Worm (Caenorhabditis elegans): ENCODE results near the gene gbh-2.

The gbh-2 gene

ce11 chrII:8471139-8471538, 14.5 kb upstream of the gbh-2 start, which contains the start of gene M05D6.8:
Gene M05D6.8 (minus strand): TSS chrII:8471239.
- TF ChIP-seq elt-3 (tag; optimal IDR thresholded peaks at IDR 0.05) (no peak), blmp-1 (tag; optimal IDR thresholded peaks at IDR 0.05) (no peak), ceh-43 (GFP tag; optimal IDR thresholded peaks at IDR 0.05) (no peak), lsy-2 (tag; optimal IDR thresholded peaks at IDR 0.05) (no peak), ham-2 (GFP tag; optimal IDR thresholded peaks at IDR 0.05) (no peak), cnd-1 (tag; optimal IDR thresholded peaks at IDR 0.05) (no peak), bed-3 (GFP tag; optimal IDR thresholded peaks at IDR 0.05) (no peak), M03D4.4 (tag; optimal IDR thresholded peaks at IDR 0.05) (no peak), ces-1 (GFP tag; optimal IDR thresholded peaks at IDR 0.05) (no peak), ceh-83 (GFP tag; optimal IDR thresholded peaks at IDR 0.05) (no peak), unc-62 (GFP tag; optimal IDR thresholded peaks at IDR 0.05) (no peak), nhr-76 (tag; optimal IDR thresholded peaks at IDR 0.05) (no peak), nhr-237 (tag; optimal IDR thresholded peaks at IDR 0.05) (no peak), zip-8 (tag; optimal IDR thresholded peaks at IDR 0.05) (no peak), tbx-8 (GFP tag; optimal IDR thresholded peaks at IDR 0.05) (no peak), snpc-4 (tag; optimal IDR thresholded peaks at IDR 0.05) (no peak)

- TF ChIP-seq tbx-8 (GFP tag; optimal IDR thresholded peaks at IDR 0.05) (no peak), ztf-11 (tag; optimal IDR thresholded peaks at IDR 0.05) (no peak), snpc-4 (tag; optimal IDR thresholded peaks at IDR 0.05) (no peak), nhr-2 (tag; optimal IDR thresholded peaks at IDR 0.05) (no peak), mab-5 (tag; optimal IDR thresholded peaks at IDR 0.05) (no peak), bed-3 (GFP tag; optimal IDR thresholded peaks at IDR 0.05) (no peak), pha-4 (tag; optimal IDR thresholded peaks at IDR 0.05) (no peak), mep-1 (tag; optimal IDR thresholded peaks at IDR 0.05) (no peak), ceh-83 (GFP tag; optimal IDR thresholded peaks at IDR 0.05) (no peak), nhr-12 (tag; optimal IDR thresholded peaks at IDR 0.05) (no peak), drap-1 (GFP tag; optimal IDR thresholded peaks at IDR 0.05) (no peak), lin-13 (tag; optimal IDR thresholded peaks at IDR 0.05) (no peak), elt-1 (tag; optimal IDR thresholded peaks at IDR 0.05; ENCODE audit: borderline replicate concordance, insufficient read depth) (no peak), nhr-28 (tag; optimal IDR thresholded peaks at IDR 0.05) (no peak), unc-62 (GFP tag; optimal IDR thresholded peaks at IDR 0.05) (no peak)
These were observed 12.8 kb upstream of the gbh-2 start for ce11 chrII:8472916-8473315.

ce11 chrII:8475306-8475822, 10.3 kb upstream of the gbh-2 start, which contains the start of the genes M05D6.1 and M05D6.3:
Gene M05D6.1 (minus strand): TSS chrII:8475406.
Gene M05D6.3 (plus strand): TSS chrII:8475772.
- no peak for TF ChIP-seq pha-4 (tag; optimal IDR thresholded peaks at IDR 0.05)
- TF ChIP-seq lin-13 (tag; optimal IDR thresholded peaks at IDR 0.05) = no peak
- TF ChIP-seq nhr-12 (tag; optimal IDR thresholded peaks at IDR 0.05) = no peak
- no peak for TF ChIP-seq unc-39 (tag; optimal IDR thresholded peaks at IDR 0.05)
- TF ChIP-seq ceh-43 (GFP tag; optimal IDR thresholded peaks at IDR 0.05) = no peak
- TF ChIP-seq ztf-11 (tag; optimal IDR thresholded peaks at IDR 0.05) = no peak
- no peak for TF ChIP-seq nhr-28 (tag; optimal IDR thresholded peaks at IDR 0.05)
- TF ChIP-seq nhr-76 (tag; optimal IDR thresholded peaks at IDR 0.05) = no peak
- TF ChIP-seq mep-1 (tag; optimal IDR thresholded peaks at IDR 0.05) = no peak
- no peak for TF ChIP-seq ceh-83 (GFP tag; optimal IDR thresholded peaks at IDR 0.05)
- TF ChIP-seq sem-2 (GFP tag; optimal IDR thresholded peaks at IDR 0.05) = no peak

ce11 chrII:8479337-8479736, 6.3 kb upstream of the gbh-2 start:
- TF ChIP-seq unc-120 (tag; optimal IDR thresholded peaks at IDR 0.05; ENCODE audit: poor library complexity, severe bottlenecking) = no peak
- no peak for TF ChIP-seq ceh-83 (GFP tag; optimal IDR thresholded peaks at IDR 0.05)
- no peak for TF ChIP-seq bed-3 (GFP tag; optimal IDR thresholded peaks at IDR 0.05)
- TF ChIP-seq lin-13 (tag; optimal IDR thresholded peaks at IDR 0.05) = no peak
- no peak for TF ChIP-seq cnd-1 (tag; optimal IDR thresholded peaks at IDR 0.05)
- TF ChIP-seq sem-2 (GFP tag; optimal IDR thresholded peaks at IDR 0.05) = no peak
- TF ChIP-seq ceh-43 (GFP tag; optimal IDR thresholded peaks at IDR 0.05) = no peak
- no peak for TF ChIP-seq drap-1 (GFP tag; optimal IDR thresholded peaks at IDR 0.05)
- TF ChIP-seq pha-4 (tag; optimal IDR thresholded peaks at IDR 0.05) = no peak
- no peak for TF ChIP-seq mab-5 (tag; optimal IDR thresholded peaks at IDR 0.05)
- no peak for TF ChIP-seq ceh-39 (tag; optimal IDR thresholded peaks at IDR 0.05)
- TF ChIP-seq tbx-8 (GFP tag; optimal IDR thresholded peaks at IDR 0.05) = no peak
- TF ChIP-seq mep-1 (tag; optimal IDR thresholded peaks at IDR 0.05) = no peak
- no peak for TF ChIP-seq flh-1 (GFP tag; optimal IDR thresholded peaks at IDR 0.05)
- TF ChIP-seq lsy-2 (tag; optimal IDR thresholded peaks at IDR 0.05) = no peak

ce11 chrII:8480166-8480565, 5.5 kb upstream of the gbh-2 start, which contains the start of gene lact-4:
Gene lact-4 (minus strand): TSS chrII:8480478.
- TF ChIP-seq ces-1 (GFP tag; optimal IDR thresholded peaks at IDR 0.05) (no peak), mab-5 (tag; optimal IDR thresholded peaks at IDR 0.05) (no peak), elt-1 (tag; optimal IDR thresholded peaks at IDR 0.05; ENCODE audit: borderline replicate concordance, insufficient read depth) (no peak), drap-1 (GFP tag; optimal IDR thresholded peaks at IDR 0.05) (no peak), unc-39 (tag; optimal IDR thresholded peaks at IDR 0.05) (no peak), snpc-4 (tag; optimal IDR thresholded peaks at IDR 0.05) (no peak), ham-2 (GFP tag; optimal IDR thresholded peaks at IDR 0.05) (no peak), ceh-83 (GFP tag; optimal IDR thresholded peaks at IDR 0.05) (no peak), nhr-28 (tag; optimal IDR thresholded peaks at IDR 0.05) (no peak), pha-4 (tag; optimal IDR thresholded peaks at IDR 0.05) (no peak), nhr-237 (tag; optimal IDR thresholded peaks at IDR 0.05) (no peak), nhr-12 (tag; optimal IDR thresholded peaks at IDR 0.05) (no peak), nhr-76 (tag; optimal IDR thresholded peaks at IDR 0.05) (no peak), blmp-1 (tag; optimal IDR thresholded peaks at IDR 0.05) (no peak), ceh-39 (tag; optimal IDR thresholded peaks at IDR 0.05) (no peak), ceh-43 (GFP tag; optimal IDR thresholded peaks at IDR 0.05) (no peak), unc-62 (GFP tag; optimal IDR thresholded peaks at IDR 0.05) (no peak)
